Fruit fly (Drosophila melanogaster) whole organism, pupa: Measurements from ENCODE around the gene CG32148.

Experiments used
- CG13204 ChIP-seq: fragments of 200-800 bp; sonication (Bioruptor generic); optimal IDR thresholded peaks from 2 replicates; lab custom pipeline; 2018; ENCODE audit warnings: missing biosample characterization, mild to moderate bottlenecking, missing genetic modification characterization, moderate library complexity
- CG15710 ChIP-seq: fragments of 200-800 bp; sonication (Bioruptor generic); optimal IDR thresholded peaks from 2 replicates; lab custom pipeline; 2018; ENCODE audit warnings: missing biosample characterization, mild to moderate bottlenecking, missing genetic modification characterization, moderate library complexity
- CG8301 ChIP-seq: fragments of 200-800 bp; sonication (Bioruptor generic); optimal IDR thresholded peaks from 2 replicates; lab custom pipeline; 2018; ENCODE audit warnings: missing biosample characterization, mild to moderate bottlenecking, missing genetic modification characterization
- D1 ChIP-seq: fragments of 200-800 bp; sonication (Bioruptor generic); optimal IDR thresholded peaks from 2 replicates; lab custom pipeline; 2018; ENCODE audit warnings: missing biosample characterization, mild to moderate bottlenecking, missing genetic modification characterization, moderate library complexity
- Ets98B ChIP-seq: fragments of 200-800 bp; sonication (Bioruptor generic); IDR thresholded peaks from 2 replicates; pipeline ENCODE4 v1.3.6; 2022; ENCODE audit warnings: missing biosample characterization, missing genetic modification characterization
- gl ChIP-seq: fragments of 200-800 bp; sonication (Bioruptor generic); optimal IDR thresholded peaks from 2 replicates; lab custom pipeline; 2018; ENCODE audit warnings: missing biosample characterization, mild to moderate bottlenecking, missing genetic modification characterization

DNA sequence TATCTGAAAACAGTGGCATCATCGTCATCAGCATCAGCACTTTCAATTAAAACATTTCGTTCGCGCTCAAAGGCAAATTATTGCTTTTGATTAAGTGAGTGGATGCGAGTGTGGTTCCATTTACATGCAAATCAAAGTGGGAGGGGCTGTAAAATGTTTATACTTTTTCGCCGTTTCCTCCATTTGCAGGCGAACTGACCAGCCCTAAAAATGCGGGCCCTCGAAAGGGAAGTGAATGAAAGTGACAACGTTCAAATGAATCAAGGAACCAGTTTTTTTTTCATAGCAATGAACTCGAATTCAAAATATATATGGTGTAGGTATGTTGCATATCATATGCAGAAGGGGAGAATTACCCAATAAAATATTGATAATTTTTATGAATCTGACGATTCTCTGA, 12.7 kb upstream of the CG32148 start:
- TF ChIP-seq CG8301 (tag; lab: Kevin White, UChicago) (no peak), D1 (tag; lab: Kevin White, UChicago) (no peak), gl (tag; lab: Kevin White, UChicago) (no peak), Ets98B (GFP tag; lab: Robert Waterston, UW) (no peak), CG15710 (tag; lab: Kevin White, UChicago) (no peak), CG13204 (GFP tag; lab: Kevin White, UChicago) (no peak)
